Fruit fly (Drosophila melanogaster): ENCODE measurements around the gene verm.

verm gene

DNA sequence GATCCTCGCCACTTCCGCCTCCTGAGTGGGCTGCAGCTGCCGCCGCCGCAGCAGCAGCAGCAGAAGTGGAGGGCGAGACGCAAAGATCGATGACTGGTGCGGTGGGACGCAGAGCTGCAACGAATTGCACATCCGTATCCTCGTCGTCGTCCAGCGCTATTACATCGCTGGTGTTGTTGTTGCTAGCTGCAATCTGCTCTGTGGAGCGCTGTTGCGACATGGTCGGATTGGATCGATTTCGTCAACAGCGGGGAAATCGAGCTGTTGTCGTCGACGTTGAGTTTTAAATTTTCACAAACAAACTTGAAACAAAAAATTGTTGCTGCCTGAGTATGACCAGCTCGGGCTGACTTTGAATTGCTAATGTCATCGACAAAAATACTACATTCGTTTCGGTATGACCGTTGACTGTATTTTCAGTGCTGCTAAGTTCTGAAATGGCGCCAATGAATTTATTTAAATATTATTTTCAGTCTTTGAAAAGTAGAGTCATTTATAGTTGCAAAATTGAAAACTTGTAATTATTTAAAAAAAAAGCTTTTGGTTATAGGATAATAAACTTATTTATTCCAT lies 52.5 kb downstream of the verm start, which contains the start of gene Rnf146 (continued):
- TF ChIP-seq salm (tag; optimal IDR thresholded peaks at IDR 0.05): no peak

Data from whole organism, embryonic.